Worm (Caenorhabditis elegans): ENCODE data around the gene his-16.

- TF ChIP-seq hnd-1 (tag; optimal IDR thresholded peaks at IDR 0.05) (no peak), aly-1 (tag; optimal IDR thresholded peaks at IDR 0.05) (no peak)
These were observed 41.9 kb upstream of the his-16 start for ce11 chrII:13859847-13860246.

Measured in whole organism, early embryonic.